Fruit fly (Drosophila melanogaster) S2 (cell line): ENCODE data around the gene CG32537.

Experiments
- CG8478 ChIP-seq: fragments of >200 bp; optimal IDR thresholded peaks from 2 replicates; lab custom pipeline; 2018
- CTCF ChIP-seq, 2 experiments: fragments of >200 bp; optimal IDR thresholded peaks; 2 replicates each; lab custom pipeline; 2018

DNA sequence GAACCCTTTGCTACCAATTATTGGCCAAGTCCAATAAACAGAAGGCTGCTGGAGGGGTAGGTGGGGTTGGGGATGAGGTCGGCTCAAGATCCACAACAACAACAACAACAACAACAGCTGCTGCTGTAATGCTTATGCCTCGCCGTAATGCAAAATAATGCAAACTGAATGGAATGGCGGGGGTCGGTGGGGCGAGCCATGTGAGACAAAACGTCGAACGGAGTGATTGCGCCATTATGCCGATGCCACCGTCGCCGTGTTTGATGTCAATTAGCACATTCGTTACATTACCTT is 15.7 kb downstream of the CG32537 start:
- TF ChIP-seq CTCF (optimal IDR thresholded peaks at IDR 0.05; lab: Kevin White, UChicago) (no peak), CG8478 (lab: Kevin White, UChicago) (no peak)
